Worm (Caenorhabditis elegans) whole organism, L1 larva: ENCODE data around the gene mct-3.

Source experiments
- egl-27 ChIP-seq, 2 experiments: fragments of 150-350 bp in 1 of 2; sonication (generic microtip); optimal IDR thresholded peaks; 3 replicates each; lab custom pipeline; 2017 to 2018; ENCODE audit warnings: missing biosample characterization in 2 of 2, missing genetic modification characterization in 2 of 2, missing genetic modification reagents in 2 of 2
- fkh-10 ChIP-seq: sonication (generic microtip); optimal IDR thresholded peaks from 2 replicates; lab custom pipeline; 2017; ENCODE audit warnings: missing biosample characterization, missing genetic modification reagents, missing genetic modification characterization
- fos-1 ChIP-seq: fragments of 150-350 bp; optimal IDR thresholded peaks from 2 replicates; lab custom pipeline; 2014; ENCODE audit warnings: missing biosample characterization, missing genetic modification characterization
- grh-1 ChIP-seq: fragments of 200-800 bp; sonication (Bioruptor generic); IDR thresholded peaks from 2 replicates; pipeline ENCODE4 v1.3.6; 2022; ENCODE audit warnings: missing genetic modification reagents, missing genetic modification characterization, missing compliant biosample characterization
- isw-1 ChIP-seq: fragments of 200-800 bp; sonication (Bioruptor generic); IDR thresholded peaks from 2 replicates; pipeline ENCODE4 v1.3.6; 2022; ENCODE audit warnings: missing genetic modification characterization, missing compliant biosample characterization
- lin-35 ChIP-seq, 2 experiments: fragments of 150-350 bp; optimal IDR thresholded peaks; 2 replicates each; lab custom pipeline; 2014; ENCODE audit warnings: missing biosample characterization in 2 of 2, missing genetic modification characterization in 2 of 2, missing genetic modification reagents in 2 of 2
- lin-39 ChIP-seq: fragments of 150-350 bp; optimal IDR thresholded peaks from 2 replicates; lab custom pipeline; 2014; ENCODE audit warnings: missing biosample characterization, missing genetic modification reagents, missing genetic modification characterization
- nhr-76 ChIP-seq: sonication (generic microtip); optimal IDR thresholded peaks from 2 replicates; lab custom pipeline; 2017; ENCODE audit warnings: missing biosample characterization, missing genetic modification characterization
- nhr-77 ChIP-seq: fragments of 150-350 bp; optimal IDR thresholded peaks from 2 replicates; lab custom pipeline; 2014; ENCODE audit warnings: missing biosample characterization, missing genetic modification characterization
- pax-3 ChIP-seq: fragments of 200-800 bp; sonication (Bioruptor generic); optimal IDR thresholded peaks from 2 replicates; lab custom pipeline; 2018; ENCODE audit warnings: mild to moderate bottlenecking, missing genetic modification characterization, moderate library complexity, missing compliant biosample characterization
- zag-1 ChIP-seq: fragments of 150-350 bp; optimal IDR thresholded peaks from 2 replicates; lab custom pipeline; 2014; ENCODE audit warnings: missing biosample characterization, missing genetic modification characterization
- ztf-11 ChIP-seq, 2 experiments: sonication (generic microtip); optimal IDR thresholded peaks; 2 replicates each; lab custom pipeline; 2016 to 2017; ENCODE audit warnings: missing genetic modification characterization in 2 of 2, missing biosample characterization in 1 of 2, missing compliant biosample characterization in 1 of 2

ce11 chrX:13873324-13873933 lies 20.7 kb downstream of the mct-3 start:
- TF ChIP-seq lin-35 (GFP tag; optimal IDR thresholded peaks at IDR 0.05; lab: Kevin White, UChicago), result no peak
- no peak for TF ChIP-seq isw-1 (GFP tag; lab: Robert Waterston, UW)
- TF ChIP-seq lin-39 (tag; lab: Kevin White, UChicago), result no peak
- no peak for TF ChIP-seq nhr-77 (tag; lab: Kevin White, UChicago)
- no peak for TF ChIP-seq fkh-10 (GFP tag; lab: Kevin White, UChicago)
- TF ChIP-seq zag-1 (tag; lab: Kevin White, UChicago), result no peak
- TF ChIP-seq fos-1 (tag; lab: Kevin White, UChicago), result no peak
- no peak for TF ChIP-seq nhr-76 (tag; lab: Kevin White, UChicago)
- no peak for TF ChIP-seq pax-3
- no peak for TF ChIP-seq egl-27 (tag; optimal IDR thresholded peaks at IDR 0.05; lab: Kevin White, UChicago)
- no peak for TF ChIP-seq grh-1
- no peak for TF ChIP-seq ztf-11 (tag; optimal IDR thresholded peaks at IDR 0.05; lab: Kevin White, UChicago)
